Worm (Caenorhabditis elegans) whole organism, L2 larva: Measurements from ENCODE around the gene cnc-5.

Experiments
- ZK546.5 ChIP-seq: sonication (generic microtip); optimal IDR thresholded peaks from 2 replicates; lab custom pipeline; 2017; ENCODE audit warnings: missing biosample characterization, missing genetic modification characterization
- elt-1 ChIP-seq: fragments of 150-350 bp; optimal IDR thresholded peaks from 2 replicates; lab custom pipeline; 2014; ENCODE audit warnings: missing biosample characterization, missing genetic modification characterization
- fos-1 ChIP-seq: fragments of 150-350 bp; optimal IDR thresholded peaks from 2 replicates; lab custom pipeline; 2014; ENCODE audit warnings: missing biosample characterization, missing genetic modification characterization
- lin-11 ChIP-seq: fragments of 150-350 bp; sonication (generic microtip); optimal IDR thresholded peaks from 2 replicates; lab custom pipeline; 2014; ENCODE audit warnings: missing biosample characterization, missing genetic modification characterization, inconsistent platforms, mixed read lengths
- lin-13 ChIP-seq: fragments of 150-350 bp; optimal IDR thresholded peaks from 2 replicates; lab custom pipeline; 2014; ENCODE audit warnings: missing biosample characterization, missing genetic modification reagents, missing genetic modification characterization
- lsy-2 ChIP-seq, 2 experiments: fragments of 150-350 bp in 1 of 2; sonication (generic microtip) in 1 of 2; optimal IDR thresholded peaks; 2 replicates each; lab custom pipeline; 2014 to 2017; ENCODE audit warnings: missing biosample characterization in 2 of 2, missing genetic modification characterization in 2 of 2
- mdl-1 ChIP-seq, 2 experiments: fragments of 150-350 bp in 1 of 2; sonication (generic microtip) in 1 of 2; optimal IDR thresholded peaks; 2 replicates each; lab custom pipeline; 2017; ENCODE audit warnings: missing biosample characterization in 2 of 2, missing genetic modification characterization in 2 of 2
- nhr-11 ChIP-seq: fragments of 150-350 bp; optimal IDR thresholded peaks from 2 replicates; lab custom pipeline; 2014; ENCODE audit warnings: missing biosample characterization, missing genetic modification characterization
- nhr-23 ChIP-seq: fragments of 150-350 bp; optimal IDR thresholded peaks from 2 replicates; lab custom pipeline; 2014; ENCODE audit warnings: missing biosample characterization, missing genetic modification reagents, missing genetic modification characterization
- unc-62 ChIP-seq: fragments of 150-350 bp; optimal IDR thresholded peaks from 2 replicates; lab custom pipeline; 2014; ENCODE audit warnings: missing biosample characterization, missing genetic modification reagents, missing genetic modification characterization
- ztf-4 ChIP-seq: fragments of 150-350 bp; optimal IDR thresholded peaks from 2 replicates; lab custom pipeline; 2014; ENCODE audit warnings: missing biosample characterization, missing genetic modification characterization

DNA sequence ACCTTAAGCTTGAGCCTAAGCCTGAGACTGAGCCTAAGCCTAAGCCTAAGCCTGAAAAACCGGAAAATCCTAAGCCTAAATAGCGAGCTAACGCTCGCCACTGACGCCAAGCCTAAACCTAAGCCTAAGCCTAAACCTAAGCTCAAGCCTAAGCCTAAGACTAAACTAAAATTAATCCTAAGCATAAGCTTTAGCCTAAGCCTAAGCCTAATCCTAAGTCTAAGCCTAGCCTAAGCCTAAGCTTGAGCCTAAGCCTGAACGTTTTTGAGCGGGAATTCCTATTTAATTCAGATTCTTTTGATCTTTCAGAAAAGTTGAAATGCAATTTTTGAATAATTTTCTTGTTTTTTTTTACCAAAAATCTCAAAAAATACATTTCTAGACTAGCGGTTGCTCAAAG is 29.0 kb upstream of the cnc-5 start:
- no peak for TF ChIP-seq nhr-23 (tag; lab: Kevin White, UChicago)
- no peak for TF ChIP-seq elt-1 (tag; lab: Kevin White, UChicago)
- TF ChIP-seq mdl-1 (tag; optimal IDR thresholded peaks at IDR 0.05; lab: Kevin White, UChicago): no peak
- no peak for TF ChIP-seq lsy-2 (tag; optimal IDR thresholded peaks at IDR 0.05; lab: Kevin White, UChicago)
- no peak for TF ChIP-seq lin-13 (GFP tag; lab: Kevin White, UChicago)
- TF ChIP-seq unc-62: no peak
- no peak for TF ChIP-seq fos-1
- TF ChIP-seq lin-11 (tag; lab: Kevin White, UChicago): no peak
- no peak for TF ChIP-seq ztf-4 (tag; lab: Kevin White, UChicago)
- no peak for TF ChIP-seq nhr-11 (tag; lab: Kevin White, UChicago)
- no peak for TF ChIP-seq ZK546.5 (tag; lab: Kevin White, UChicago)
